Fruit fly (Drosophila melanogaster) whole organism, embryonic: ENCODE data around the gene Ssl2.
A peak's percentile ranks its signal among the peaks of the same experiment; 100 is the strongest.

Experiments
- Bdp1 ChIP-seq: fragments of 200-800 bp; sonication (Bioruptor generic); optimal IDR thresholded peaks from 3 replicates; lab custom pipeline; 2016; ENCODE audit warnings: missing biosample characterization, missing genetic modification characterization
- CG10147 ChIP-seq: fragments of 200-800 bp; sonication (Bioruptor generic); optimal IDR thresholded peaks from 2 replicates; lab custom pipeline; 2019; ENCODE audit warnings: missing biosample characterization, mild to moderate bottlenecking, missing genetic modification characterization, moderate library complexity
- CG10543 ChIP-seq: fragments of 200-800 bp; sonication (Bioruptor generic); optimal IDR thresholded peaks from 3 replicates; lab custom pipeline; 2017; ENCODE audit warnings: missing biosample characterization, mild to moderate bottlenecking, missing genetic modification characterization, moderate library complexity
- CG11398 ChIP-seq: fragments of 200-800 bp; sonication (Bioruptor generic); optimal IDR thresholded peaks from 2 replicates; lab custom pipeline; 2016; ENCODE audit warnings: missing biosample characterization, missing genetic modification characterization
- CG11456 ChIP-seq: fragments of 200-800 bp; sonication (Bioruptor generic); IDR thresholded peaks from 3 replicates; pipeline ENCODE4 v1.3.6; 2022; ENCODE audit warnings: missing biosample characterization, missing genetic modification characterization
- CG11504 ChIP-seq: fragments of 200-800 bp; sonication (Bioruptor generic); optimal IDR thresholded peaks from 3 replicates; lab custom pipeline; 2019; ENCODE audit warnings: missing biosample characterization, mild to moderate bottlenecking, missing genetic modification characterization, moderate library complexity
- CG12104 ChIP-seq: fragments of 200-800 bp; sonication (Bioruptor generic); optimal IDR thresholded peaks from 3 replicates; lab custom pipeline; 2016; ENCODE audit warnings: missing biosample characterization, missing genetic modification characterization
- CG15011 ChIP-seq: fragments of 200-800 bp; sonication (Bioruptor generic); optimal IDR thresholded peaks from 3 replicates; lab custom pipeline; 2018; ENCODE audit warnings: missing biosample characterization, mild to moderate bottlenecking, missing genetic modification characterization
- CG16815 ChIP-seq: fragments of 200-800 bp; sonication (Bioruptor generic); optimal IDR thresholded peaks from 3 replicates; lab custom pipeline; 2017; ENCODE audit warnings: missing biosample characterization, mild to moderate bottlenecking, missing genetic modification characterization
- CG1792 ChIP-seq: fragments of 200-800 bp; sonication (Bioruptor generic); optimal IDR thresholded peaks from 2 replicates; lab custom pipeline; 2016; ENCODE audit warnings: missing biosample characterization, missing genetic modification characterization
- CG2116 ChIP-seq: fragments of 200-800 bp; sonication (Bioruptor generic); optimal IDR thresholded peaks from 3 replicates; lab custom pipeline; 2018; ENCODE audit warnings: missing biosample characterization, mild to moderate bottlenecking, missing genetic modification characterization
- CG2129 ChIP-seq: fragments of 200-800 bp; sonication (Bioruptor generic); IDR thresholded peaks from 2 replicates; pipeline ENCODE4 v1.3.6; 2022; ENCODE audit warnings: missing biosample characterization, missing genetic modification characterization; ENCODE audit not compliant: partially characterized antibody
- CG30431 ChIP-seq: fragments of 200-800 bp; sonication (Bioruptor generic); optimal IDR thresholded peaks from 2 replicates; lab custom pipeline; 2017; ENCODE audit warnings: missing biosample characterization, missing genetic modification characterization
- CG31365 ChIP-seq: fragments of 200-800 bp; sonication (Bioruptor generic); optimal IDR thresholded peaks from 2 replicates; lab custom pipeline; 2018; ENCODE audit warnings: missing biosample characterization, mild to moderate bottlenecking, missing genetic modification characterization
- CG7372 ChIP-seq: fragments of 200-800 bp; sonication (Bioruptor generic); IDR thresholded peaks from 2 replicates; pipeline ENCODE4 v1.3.6; 2022; ENCODE audit warnings: missing biosample characterization, missing genetic modification characterization
- CG8765 ChIP-seq: fragments of 200-800 bp; sonication (Bioruptor generic); IDR thresholded peaks from 2 replicates; pipeline ENCODE4 v1.3.6; 2022; ENCODE audit warnings: missing biosample characterization, missing genetic modification characterization
- CG9215 ChIP-seq: fragments of 200-800 bp; sonication (Bioruptor generic); IDR thresholded peaks from 2 replicates; pipeline ENCODE4 v1.3.6; 2022; ENCODE audit warnings: missing biosample characterization, missing genetic modification characterization
- CG9727 ChIP-seq: fragments of 200-800 bp; sonication (Bioruptor generic); optimal IDR thresholded peaks from 3 replicates; lab custom pipeline; 2017; ENCODE audit warnings: missing biosample characterization, mild to moderate bottlenecking, missing genetic modification characterization
- CG9932 ChIP-seq: fragments of 200-800 bp; sonication (Bioruptor generic); IDR thresholded peaks from 2 replicates; pipeline ENCODE4 v1.3.6; 2022; ENCODE audit warnings: missing biosample characterization, missing genetic modification characterization
- Dek ChIP-seq: fragments of 200-800 bp; sonication (Bioruptor generic); optimal IDR thresholded peaks from 3 replicates; lab custom pipeline; 2019; ENCODE audit warnings: missing biosample characterization, mild to moderate bottlenecking, missing genetic modification characterization, moderate library complexity
- Dll ChIP-seq: fragments of 200-800 bp; sonication (Bioruptor generic); IDR thresholded peaks from 4 replicates; pipeline ENCODE4 v1.3.6; 2022; ENCODE audit warnings: missing biosample characterization, missing genetic modification characterization; ENCODE audit not compliant: partially characterized antibody
- GATAe ChIP-seq: fragments of 200-800 bp; sonication (Bioruptor generic); conservative IDR thresholded peaks from 2 replicates; pipeline ENCODE4 v1.3.6; 2022; ENCODE audit warnings: missing biosample characterization, missing genetic modification characterization
- Hr51 ChIP-seq, 2 experiments: fragments of 200-800 bp; sonication (Bioruptor generic); optimal IDR thresholded peaks; 2 replicates in 1 of 2; 3 replicates in 1 of 2; lab custom pipeline; 2016 to 2018; ENCODE audit warnings: missing biosample characterization in 2 of 2, missing genetic modification characterization in 2 of 2, mild to moderate bottlenecking in 1 of 2, moderate library complexity in 1 of 2
- Scr ChIP-seq: fragments of 200-800 bp; sonication (Bioruptor generic); IDR thresholded peaks from 2 replicates; pipeline ENCODE4 v1.3.6; 2022; ENCODE audit warnings: missing biosample characterization, missing genetic modification characterization; ENCODE audit not compliant: partially characterized antibody
- Side ChIP-seq: fragments of 200-800 bp; sonication (Bioruptor generic); optimal IDR thresholded peaks from 2 replicates; lab custom pipeline; 2016; ENCODE audit warnings: missing biosample characterization, missing genetic modification characterization
- Sin3A ChIP-seq: fragments of >200 bp; optimal IDR thresholded peaks from 2 replicates; lab custom pipeline; 2018
- Six4 ChIP-seq: fragments of 200-800 bp; sonication (Bioruptor generic); optimal IDR thresholded peaks from 2 replicates; lab custom pipeline; 2016; ENCODE audit warnings: missing biosample characterization, missing genetic modification characterization
- YL-1 ChIP-seq: fragments of 200-800 bp; sonication (Bioruptor generic); optimal IDR thresholded peaks from 3 replicates; lab custom pipeline; 2017; ENCODE audit warnings: missing biosample characterization, mild to moderate bottlenecking, missing genetic modification characterization
- amos ChIP-seq: fragments of 200-800 bp; sonication (Bioruptor generic); IDR thresholded peaks from 2 replicates; pipeline ENCODE4 v1.3.6; 2022; ENCODE audit warnings: missing biosample characterization, missing genetic modification characterization; ENCODE audit not compliant: partially characterized antibody
- ap ChIP-seq: fragments of 200-800 bp; sonication (Bioruptor generic); IDR thresholded peaks from 2 replicates; pipeline ENCODE4 v1.3.6; 2022; ENCODE audit warnings: missing biosample characterization, missing genetic modification characterization
- chinmo ChIP-seq: fragments of 200-800 bp; sonication (Bioruptor generic); IDR thresholded peaks from 4 replicates; pipeline ENCODE4 v1.3.6; 2022; ENCODE audit warnings: missing biosample characterization, missing genetic modification characterization; ENCODE audit not compliant: partially characterized antibody
- crp ChIP-seq, 2 experiments: fragments of 200-800 bp; sonication (Bioruptor generic); optimal IDR thresholded peaks; 2 replicates in 1 of 2; 3 replicates in 1 of 2; lab custom pipeline; 2017; ENCODE audit warnings: missing biosample characterization in 2 of 2, missing genetic modification characterization in 2 of 2, mild to moderate bottlenecking in 1 of 2, moderate library complexity in 1 of 2
- dati ChIP-seq: fragments of 200-800 bp; sonication (Bioruptor generic); IDR thresholded peaks from 2 replicates; pipeline ENCODE4 v1.3.6; 2022; ENCODE audit warnings: missing biosample characterization, missing genetic modification characterization
- dmrt99B ChIP-seq: fragments of 200-800 bp; sonication (Bioruptor generic); optimal IDR thresholded peaks from 2 replicates; lab custom pipeline; 2018; ENCODE audit warnings: missing biosample characterization, mild to moderate bottlenecking, missing genetic modification characterization, moderate library complexity
- ind ChIP-seq: fragments of 200-800 bp; sonication (Bioruptor generic); optimal IDR thresholded peaks from 3 replicates; lab custom pipeline; 2016; ENCODE audit warnings: missing biosample characterization, missing genetic modification characterization
- klu ChIP-seq: fragments of 200-800 bp; sonication (Bioruptor generic); IDR thresholded peaks from 2 replicates; pipeline ENCODE4 v1.3.6; 2022; ENCODE audit warnings: missing biosample characterization, missing genetic modification characterization
- mam ChIP-seq: fragments of 200-800 bp; sonication (Bioruptor generic); optimal IDR thresholded peaks from 3 replicates; lab custom pipeline; 2016; ENCODE audit warnings: missing biosample characterization, missing genetic modification characterization
- nmo ChIP-seq: fragments of 200-800 bp; sonication (Bioruptor generic); optimal IDR thresholded peaks from 2 replicates; lab custom pipeline; 2018; ENCODE audit warnings: missing biosample characterization, mild to moderate bottlenecking, missing genetic modification characterization, moderate library complexity
- pho ChIP-seq: fragments of 200-800 bp; sonication (Bioruptor generic); optimal IDR thresholded peaks from 2 replicates; lab custom pipeline; 2016; ENCODE audit warnings: missing biosample characterization, missing genetic modification characterization
- phol ChIP-seq: fragments of 200-800 bp; sonication (Bioruptor generic); optimal IDR thresholded peaks from 3 replicates; lab custom pipeline; 2018; ENCODE audit warnings: missing biosample characterization, mild to moderate bottlenecking, missing genetic modification characterization, moderate library complexity
- pnt ChIP-seq: fragments of 200-800 bp; sonication (Bioruptor generic); optimal IDR thresholded peaks from 3 replicates; lab custom pipeline; 2016; ENCODE audit warnings: missing biosample characterization, missing genetic modification characterization
- pros ChIP-seq: fragments of 200-800 bp; sonication (Bioruptor generic); optimal IDR thresholded peaks from 3 replicates; lab custom pipeline; 2019; ENCODE audit warnings: missing biosample characterization, mild to moderate bottlenecking, missing genetic modification characterization, moderate library complexity
- rib ChIP-seq: fragments of 200-800 bp; sonication (Bioruptor generic); IDR thresholded peaks from 2 replicates; pipeline ENCODE4 v1.3.6; 2022; ENCODE audit warnings: missing biosample characterization, missing genetic modification characterization
- tup ChIP-seq: fragments of 200-800 bp; sonication (Bioruptor generic); optimal IDR thresholded peaks from 2 replicates; lab custom pipeline; 2016; ENCODE audit warnings: missing biosample characterization, mild to moderate bottlenecking, missing genetic modification characterization, moderate library complexity
- tx ChIP-seq: fragments of 200-800 bp; sonication (Bioruptor generic); optimal IDR thresholded peaks from 2 replicates; lab custom pipeline; 2016; ENCODE audit warnings: missing biosample characterization, missing genetic modification characterization
- usp ChIP-seq: fragments of >200 bp; optimal IDR thresholded peaks from 2 replicates; lab custom pipeline; 2017; ENCODE audit warnings: missing biosample characterization, missing genetic modification characterization
- vnd ChIP-seq: fragments of 200-800 bp; sonication (Bioruptor generic); IDR thresholded peaks from 3 replicates; pipeline ENCODE4 v1.3.6; 2022; ENCODE audit warnings: missing biosample characterization, missing genetic modification characterization; ENCODE audit not compliant: partially characterized antibody
- wdn ChIP-seq: fragments of 200-800 bp; sonication (Bioruptor generic); IDR thresholded peaks from 2 replicates; pipeline ENCODE4 v1.3.6; 2022; ENCODE audit warnings: missing biosample characterization, missing genetic modification characterization
- yki ChIP-seq: fragments of >200 bp; optimal IDR thresholded peaks from 3 replicates; lab custom pipeline; 2018
- zf30C ChIP-seq: fragments of 200-800 bp; sonication (Bioruptor generic); optimal IDR thresholded peaks from 3 replicates; lab custom pipeline; 2018; ENCODE audit warnings: missing biosample characterization, mild to moderate bottlenecking, missing genetic modification characterization

The Ssl2 gene

DNA sequence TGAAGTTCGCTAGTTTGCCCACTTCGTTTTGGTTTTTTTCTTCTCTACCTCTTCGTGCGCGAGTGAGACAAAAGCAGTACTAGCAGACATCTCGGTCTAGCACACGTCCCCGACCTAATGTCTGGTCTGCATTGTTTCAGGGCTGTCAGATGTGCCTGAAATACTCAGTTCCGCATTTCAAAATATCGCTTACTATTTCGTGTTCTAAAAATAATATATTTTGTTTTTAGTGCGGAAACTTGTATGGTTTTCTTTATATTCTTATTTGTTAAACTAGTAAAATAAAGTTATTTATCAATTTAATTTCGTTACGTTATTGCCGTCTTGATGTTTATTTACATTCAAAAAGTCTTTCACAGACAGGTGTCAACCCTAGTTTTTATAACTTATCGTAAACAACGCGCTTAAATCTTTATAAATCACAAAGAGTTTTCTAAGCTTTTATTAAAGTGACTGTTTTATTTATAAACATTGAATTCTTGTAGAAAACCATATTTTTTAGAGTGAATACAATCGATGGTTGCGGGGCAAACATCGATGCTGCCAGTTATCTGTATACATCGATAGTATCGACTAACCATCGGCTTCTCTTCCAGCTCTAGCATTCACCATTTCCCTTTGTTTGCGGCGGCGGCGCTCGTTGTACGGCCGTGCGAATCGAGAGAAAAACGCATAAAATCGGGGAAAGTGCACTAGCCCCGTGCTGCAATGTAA is 30.9 kb upstream of the Ssl2 start (continued):
- TF ChIP-seq Scr (GFP tag; lab: Robert Waterston, UW) (no peak), Dll (GFP tag; lab: Robert Waterston, UW) (no peak), CG2116 (GFP tag; lab: Kevin White, UChicago) (peak; percentile 78), CG11456 (GFP tag; lab: Robert Waterston, UW) (no peak), CG16815 (GFP tag; lab: Kevin White, UChicago) (peak; percentile 64), CG11398 (GFP tag; lab: Kevin White, UChicago) (peak; percentile 49), Sin3A (peak; percentile 40), Dek (tag; lab: Kevin White, UChicago) (peak; percentile 76), CG9932 (no peak), GATAe (GFP tag; lab: Robert Waterston, UW) (no peak), nmo (peak; percentile 75), klu (GFP tag; lab: Robert Waterston, UW) (no peak), crp (GFP tag; optimal IDR thresholded peaks at IDR 0.05; lab: Kevin White, UChicago) (peak in 1 of 2 experiments; percentile 22), wdn (GFP tag; lab: Robert Waterston, UW) (no peak), CG10543 (GFP tag; lab: Kevin White, UChicago) (peak; percentile 88), YL-1 (GFP tag; lab: Kevin White, UChicago) (peak; percentile 59), CG9727 (GFP tag; lab: Kevin White, UChicago) (peak; percentile 83), pnt (GFP tag; lab: Kevin White, UChicago) (no peak), rib (GFP tag; lab: Robert Waterston, UW) (no peak), yki (lab: Kevin White, UChicago) (no peak), ap (GFP tag; lab: Robert Waterston, UW) (no peak), zf30C (GFP tag; lab: Kevin White, UChicago) (no peak), CG9215 (no peak), CG15011 (GFP tag; lab: Kevin White, UChicago) (peak; percentile 63), CG10147 (GFP tag; lab: Kevin White, UChicago) (peak; percentile 73), dati (no peak), tx (GFP tag; lab: Kevin White, UChicago) (peak; percentile 28), CG2129 (GFP tag; lab: Robert Waterston, UW) (no peak), usp (no peak), CG30431 (GFP tag; lab: Kevin White, UChicago) (peak; percentile 13), mam (GFP tag; lab: Kevin White, UChicago) (peak; percentile 65), ind (GFP tag; lab: Kevin White, UChicago) (peak; percentile 64), CG8765 (GFP tag; lab: Robert Waterston, UW) (no peak), CG31365 (tag; lab: Kevin White, UChicago) (no peak), tup (peak; percentile 3), vnd (no peak), CG1792 (GFP tag; lab: Kevin White, UChicago) (peak; percentile 25), CG7372 (GFP tag; lab: Robert Waterston, UW) (no peak), chinmo (GFP tag; lab: Robert Waterston, UW) (no peak), CG12104 (peak; percentile 63), Hr51 (GFP tag; optimal IDR thresholded peaks at IDR 0.05; lab: Kevin White, UChicago) (peak; percentile 56 to 83), Side (GFP tag; lab: Kevin White, UChicago) (peak; percentile 21), Six4 (GFP tag; lab: Kevin White, UChicago) (peak; percentile 39), phol (tag; lab: Kevin White, UChicago) (peak; percentile 84), amos (no peak), CG11504 (tag; lab: Kevin White, UChicago) (peak; percentile 85), Bdp1 (GFP tag; lab: Kevin White, UChicago) (peak; percentile 26), dmrt99B (tag; lab: Kevin White, UChicago) (peak; percentile 74), pho (peak; percentile 68), pros (GFP tag; lab: Kevin White, UChicago) (no peak)
